Fruit fly (Drosophila melanogaster): ENCODE data around the gene slp2.

Gene slp2

dm6 chr2L:3856372-3856771, 19.7 kb downstream of the slp2 start (continued):
- peak; percentile 43 for TF ChIP-seq CG7839 (tag; optimal IDR thresholded peaks at IDR 0.05)
- TF ChIP-seq CG15011 (GFP tag; optimal IDR thresholded peaks at IDR 0.05) = no peak
- TF ChIP-seq CG3407 (GFP tag; optimal IDR thresholded peaks at IDR 0.05) = peak; percentile 38
- no peak for TF ChIP-seq CG7928 (GFP tag; optimal IDR thresholded peaks at IDR 0.05)
- no peak for TF ChIP-seq p53 (GFP tag; optimal IDR thresholded peaks at IDR 0.05)
- TF ChIP-seq CG33213 (GFP tag; optimal IDR thresholded peaks at IDR 0.05) = peak; percentile 14
- TF ChIP-seq tgo (GFP tag; IDR thresholded peaks at IDR 0.05) = no peak
- TF ChIP-seq MTF-1 (GFP tag; optimal IDR thresholded peaks at IDR 0.05; ENCODE audit: borderline replicate concordance) = no peak
- TF ChIP-seq CG15696 (tag; optimal IDR thresholded peaks at IDR 0.05) = peak; percentile 45
- no peak for TF ChIP-seq sqz (GFP tag; optimal IDR thresholded peaks at IDR 0.05)
- TF ChIP-seq Tbp (GFP tag; optimal IDR thresholded peaks at IDR 0.05) = no peak
- no peak for TF ChIP-seq CG1603 (tag; optimal IDR thresholded peaks at IDR 0.05)
- TF ChIP-seq Abd-B (GFP tag; optimal IDR thresholded peaks at IDR 0.05) = no peak
- no peak for TF ChIP-seq D (optimal IDR thresholded peaks at IDR 0.05)
- TF ChIP-seq D (GFP tag; optimal IDR thresholded peaks at IDR 0.05) = peak; percentile 65
- TF ChIP-seq CG33557 (GFP tag; optimal IDR thresholded peaks at IDR 0.05) = peak; percentile 60
- TF ChIP-seq gcm (GFP tag; optimal IDR thresholded peaks at IDR 0.05) = peak; percentile 40
- no peak for TF ChIP-seq CTCF (GFP tag; optimal IDR thresholded peaks at IDR 0.05)
- no peak for TF ChIP-seq Lpt (GFP tag; optimal IDR thresholded peaks at IDR 0.05)
- no peak for TF ChIP-seq CG17612 (GFP tag; IDR thresholded peaks at IDR 0.05)
- no peak for TF ChIP-seq CG6175 (GFP tag; IDR thresholded peaks at IDR 0.05)
- peak; percentile 3 for TF ChIP-seq CG5245 (GFP tag; optimal IDR thresholded peaks at IDR 0.05)
- no peak for TF ChIP-seq slbo (GFP tag; IDR thresholded peaks at IDR 0.05)
- no peak for TF ChIP-seq CG13296 (GFP tag; optimal IDR thresholded peaks at IDR 0.05)
- no peak for TF ChIP-seq Mad (GFP tag; optimal IDR thresholded peaks at IDR 0.05)
- TF ChIP-seq sna (GFP tag; IDR thresholded peaks at IDR 0.05; ENCODE audit: partially characterized antibody) = no peak
- TF ChIP-seq nerfin-1 (tag; optimal IDR thresholded peaks at IDR 0.05) = peak; percentile 37
- no peak for TF ChIP-seq tx (GFP tag; optimal IDR thresholded peaks at IDR 0.05)
- no peak for TF ChIP-seq rib (GFP tag; IDR thresholded peaks at IDR 0.05)
- no peak for TF ChIP-seq vfl (GFP tag; optimal IDR thresholded peaks at IDR 0.05)
- no peak for TF ChIP-seq CG13123 (GFP tag; optimal IDR thresholded peaks at IDR 0.05)
- no peak for TF ChIP-seq mld (GFP tag; IDR thresholded peaks at IDR 0.05; ENCODE audit: partially characterized antibody)
- TF ChIP-seq tin (GFP tag; optimal IDR thresholded peaks at IDR 0.05) = no peak
- TF ChIP-seq jumu (GFP tag; optimal IDR thresholded peaks at IDR 0.05) = no peak
- no peak for TF ChIP-seq CG7372 (GFP tag; IDR thresholded peaks at IDR 0.05)
- TF ChIP-seq Spps (tag; optimal IDR thresholded peaks at IDR 0.05) = peak; percentile 38
- TF ChIP-seq Ravus (GFP tag; IDR thresholded peaks at IDR 0.05) = no peak
- no peak for TF ChIP-seq Atf-2 (GFP tag; optimal IDR thresholded peaks at IDR 0.05)
- peak; percentile 21 for TF ChIP-seq Antp (GFP tag; optimal IDR thresholded peaks at IDR 0.05)
- no peak for TF ChIP-seq Eip74EF (GFP tag; optimal IDR thresholded peaks at IDR 0.05)
- no peak for TF ChIP-seq CG3163 (GFP tag; optimal IDR thresholded peaks at IDR 0.05)
- TF ChIP-seq NFAT (GFP tag; IDR thresholded peaks at IDR 0.05) = no peak
- TF ChIP-seq gfzf (GFP tag; optimal IDR thresholded peaks at IDR 0.05) = no peak
- no peak for TF ChIP-seq Doc2 (GFP tag; IDR thresholded peaks at IDR 0.05)
- no peak for TF ChIP-seq tll (GFP tag; optimal IDR thresholded peaks at IDR 0.05)
- no peak for TF ChIP-seq bbx (GFP tag; IDR thresholded peaks at IDR 0.05; ENCODE audit: partially characterized antibody)
- peak; percentile 18 for TF ChIP-seq en (GFP tag; optimal IDR thresholded peaks at IDR 0.05)
- TF ChIP-seq ftz-f1 (GFP tag; optimal IDR thresholded peaks at IDR 0.05) = no peak
- no peak for TF ChIP-seq Deaf1 (tag; optimal IDR thresholded peaks at IDR 0.05)
- TF ChIP-seq h (optimal IDR thresholded peaks at IDR 0.05) = no peak
- TF ChIP-seq sob (GFP tag; IDR thresholded peaks at IDR 0.05) = no peak
- TF ChIP-seq PHDP (tag; optimal IDR thresholded peaks at IDR 0.05) = no peak
- no peak for TF ChIP-seq H2.0 (GFP tag; IDR thresholded peaks at IDR 0.05)
